Worm (Caenorhabditis elegans) whole organism, L1 larva: Measurements from ENCODE around the gene srsx-36.

Experiments
- blmp-1 ChIP-seq: fragments of 150-350 bp; optimal IDR thresholded peaks from 2 replicates; lab custom pipeline; 2014; ENCODE audit warnings: missing biosample characterization, missing genetic modification characterization
- ceh-63 ChIP-seq: fragments of 200-800 bp; sonication (Bioruptor generic); optimal IDR thresholded peaks from 2 replicates; lab custom pipeline; 2018; ENCODE audit warnings: mild to moderate bottlenecking, missing genetic modification characterization, missing compliant biosample characterization
- ets-5 ChIP-seq: fragments of 200-800 bp; sonication (Bioruptor generic); IDR thresholded peaks from 2 replicates; pipeline ENCODE4 v1.3.6; 2022; ENCODE audit warnings: missing genetic modification characterization, missing compliant biosample characterization
- nhr-12 ChIP-seq: sonication (generic microtip); optimal IDR thresholded peaks from 2 replicates; lab custom pipeline; 2017; ENCODE audit warnings: missing biosample characterization, missing genetic modification characterization
- tbx-2 ChIP-seq: sonication (generic microtip); optimal IDR thresholded peaks from 2 replicates; lab custom pipeline; 2016; ENCODE audit warnings: missing genetic modification characterization, missing compliant biosample characterization

DNA sequence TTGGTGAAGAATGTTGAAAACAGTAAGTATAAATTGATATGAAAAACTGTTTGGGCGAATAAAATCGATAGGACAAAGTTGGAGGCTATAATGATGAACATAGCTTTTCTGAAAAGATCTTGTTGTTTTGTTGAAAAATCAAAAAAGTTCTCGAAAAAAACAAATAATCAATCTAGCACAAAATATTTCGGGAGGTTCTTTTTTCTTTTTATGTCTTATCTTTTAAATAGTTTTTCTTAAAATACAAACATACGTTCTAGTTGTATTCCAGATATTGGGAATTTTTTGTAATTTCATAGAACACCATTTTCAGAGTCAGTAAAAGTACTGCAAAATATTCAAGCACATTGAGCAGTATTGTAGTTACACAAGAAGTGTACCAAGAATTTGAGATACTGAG, 20.5 kb upstream of the srsx-36 start, which contains the start of gene srbc-55:
- TF ChIP-seq nhr-12 (tag; lab: Kevin White, UChicago) (no peak), ceh-63 (no peak), blmp-1 (tag; lab: Kevin White, UChicago) (no peak), ets-5 (no peak), tbx-2 (no peak)
